Worm (Caenorhabditis elegans): Measurements from ENCODE around the gene fbxb-39.

fbxb-39 gene

ce11 chrII:991300-991699 lies 49.1 kb downstream of the fbxb-39 start, which contains the start of gene fbxc-42:
fbxc-42 (plus strand) TSS chrII:991600.
- no peak for TF ChIP-seq ztf-6 (GFP tag; IDR thresholded peaks at IDR 0.05)
- no peak for TF ChIP-seq dpff-1 (tag; optimal IDR thresholded peaks at IDR 0.05)
- TF ChIP-seq ama-1 (optimal IDR thresholded peaks at IDR 0.05), result no peak
- TF ChIP-seq ama-1 (GFP tag; optimal IDR thresholded peaks at IDR 0.05), result no peak
